Fruit fly (Drosophila melanogaster) whole organism, embryonic: ENCODE data around the gene CG13984.

Source experiments
- CG10321 ChIP-seq: fragments of 200-800 bp; sonication (Bioruptor generic); IDR thresholded peaks from 2 replicates; pipeline ENCODE4 v1.3.6; 2022; ENCODE audit warnings: missing biosample characterization, missing genetic modification characterization
- CG10979 ChIP-seq: fragments of 200-800 bp; sonication (Bioruptor generic); optimal IDR thresholded peaks from 2 replicates; lab custom pipeline; 2018; ENCODE audit warnings: missing biosample characterization, mild to moderate bottlenecking, missing genetic modification characterization, moderate library complexity
- CG11723 ChIP-seq: fragments of 200-800 bp; sonication (Bioruptor generic); optimal IDR thresholded peaks from 2 replicates; lab custom pipeline; 2017; ENCODE audit warnings: missing biosample characterization, mild to moderate bottlenecking, missing genetic modification characterization
- CG14860 ChIP-seq: fragments of 200-800 bp; sonication (Bioruptor generic); IDR thresholded peaks from 3 replicates; pipeline ENCODE4 v1.3.6; 2022; ENCODE audit warnings: missing biosample characterization, missing genetic modification characterization; ENCODE audit not compliant: partially characterized antibody
- CG15269 ChIP-seq: fragments of 200-800 bp; sonication (Bioruptor generic); optimal IDR thresholded peaks from 2 replicates; lab custom pipeline; 2018; ENCODE audit warnings: missing biosample characterization, mild to moderate bottlenecking, missing genetic modification characterization, moderate library complexity
- CG17186 ChIP-seq: fragments of 200-800 bp; sonication (Bioruptor generic); optimal IDR thresholded peaks from 3 replicates; lab custom pipeline; 2017; ENCODE audit warnings: missing biosample characterization, missing genetic modification reagents, missing genetic modification characterization
- CG17328 ChIP-seq: fragments of 200-800 bp; sonication (Bioruptor generic); IDR thresholded peaks from 2 replicates; pipeline ENCODE4 v1.3.6; 2022; ENCODE audit warnings: missing biosample characterization, missing genetic modification characterization
- CG17612 ChIP-seq: fragments of 200-800 bp; sonication (Bioruptor generic); IDR thresholded peaks from 2 replicates; pipeline ENCODE4 v1.3.6; 2022; ENCODE audit warnings: missing biosample characterization, missing genetic modification characterization
- CG17829 ChIP-seq: fragments of 200-800 bp; optimal IDR thresholded peaks from 2 replicates; lab custom pipeline; 2019; ENCODE audit warnings: missing biosample characterization, mild to moderate bottlenecking, missing genetic modification characterization, moderate library complexity
- CG2875 ChIP-seq: fragments of 200-800 bp; sonication (Bioruptor generic); optimal IDR thresholded peaks from 2 replicates; lab custom pipeline; 2017; ENCODE audit warnings: missing biosample characterization, mild to moderate bottlenecking, missing genetic modification characterization, missing genetic modification reagents
- CG32772 ChIP-seq: fragments of 200-800 bp; sonication (Bioruptor generic); IDR thresholded peaks from 2 replicates; pipeline ENCODE4 v1.3.6; 2022; ENCODE audit warnings: missing biosample characterization, missing genetic modification characterization
- CG3407 ChIP-seq: fragments of 200-800 bp; sonication (Bioruptor generic); optimal IDR thresholded peaks from 2 replicates; lab custom pipeline; 2018; ENCODE audit warnings: missing biosample characterization, mild to moderate bottlenecking, missing genetic modification characterization
- CG34422 ChIP-seq: fragments of 200-800 bp; sonication (Bioruptor generic); IDR thresholded peaks from 3 replicates; pipeline ENCODE4 v1.3.6; 2022; ENCODE audit warnings: missing biosample characterization, missing genetic modification characterization
- CG3726 ChIP-seq: fragments of 200-800 bp; sonication (Bioruptor generic); IDR thresholded peaks from 3 replicates; pipeline ENCODE4, ENCODE4 v1.3.6; 2022; ENCODE audit warnings: missing biosample characterization, missing genetic modification characterization
- CG6765 ChIP-seq: fragments of 200-800 bp; sonication (Bioruptor generic); optimal IDR thresholded peaks from 3 replicates; lab custom pipeline; 2017; ENCODE audit warnings: missing biosample characterization, mild to moderate bottlenecking, missing genetic modification characterization
- CG7372 ChIP-seq: fragments of 200-800 bp; sonication (Bioruptor generic); IDR thresholded peaks from 2 replicates; pipeline ENCODE4 v1.3.6; 2022; ENCODE audit warnings: missing biosample characterization, missing genetic modification characterization
- CG8290 ChIP-seq, 3 experiments: fragments of 200-800 bp; sonication (Bioruptor generic); optimal IDR thresholded peaks; 2 replicates each; lab custom pipeline; 2016 to 2019; ENCODE audit warnings: missing biosample characterization in 3 of 3, missing genetic modification characterization in 3 of 3, mild to moderate bottlenecking in 2 of 3, moderate library complexity in 1 of 3
- CG8944 ChIP-seq: fragments of 200-800 bp; sonication (Bioruptor generic); optimal IDR thresholded peaks from 3 replicates; lab custom pipeline; 2016; ENCODE audit warnings: missing biosample characterization, missing genetic modification characterization
- Chrac-16 ChIP-seq: fragments of 200-800 bp; sonication (Bioruptor generic); optimal IDR thresholded peaks from 3 replicates; lab custom pipeline; 2016; ENCODE audit warnings: missing biosample characterization, missing genetic modification characterization
- Doc2 ChIP-seq: fragments of 200-800 bp; sonication (Bioruptor generic); IDR thresholded peaks from 2 replicates; pipeline ENCODE4 v1.3.6; 2022; ENCODE audit warnings: missing biosample characterization, missing genetic modification characterization
- Drgx ChIP-seq: fragments of 200-800 bp; sonication (Bioruptor generic); IDR thresholded peaks from 2 replicates; pipeline ENCODE4 v1.3.6; 2022; ENCODE audit warnings: missing biosample characterization, missing genetic modification characterization
- Ets97D ChIP-seq: fragments of 200-800 bp; sonication (Bioruptor generic); optimal IDR thresholded peaks from 3 replicates; lab custom pipeline; 2016; ENCODE audit warnings: missing biosample characterization, missing genetic modification characterization
- Gug ChIP-seq: fragments of 200-800 bp; sonication (Bioruptor generic); IDR thresholded peaks from 4 replicates; pipeline ENCODE4 v1.3.6; 2022; ENCODE audit warnings: missing biosample characterization, missing genetic modification characterization
- HLH4C ChIP-seq: fragments of 200-800 bp; sonication (Bioruptor generic); IDR thresholded peaks from 3 replicates; pipeline ENCODE4 v1.3.6; 2022; ENCODE audit warnings: missing biosample characterization, missing genetic modification characterization; ENCODE audit not compliant: partially characterized antibody
- Hand ChIP-seq: fragments of 200-800 bp; sonication (Bioruptor generic); optimal IDR thresholded peaks from 2 replicates; lab custom pipeline; 2017; ENCODE audit warnings: mild to moderate bottlenecking, missing biosample characterization, missing genetic modification reagents, missing genetic modification characterization
- Hey ChIP-seq: fragments of 200-800 bp; sonication (Bioruptor generic); optimal IDR thresholded peaks from 3 replicates; lab custom pipeline; 2018; ENCODE audit warnings: missing biosample characterization, mild to moderate bottlenecking, missing genetic modification characterization
- HmgD ChIP-seq: fragments of 200-800 bp; sonication (Bioruptor generic); optimal IDR thresholded peaks from 3 replicates; lab custom pipeline; 2016; ENCODE audit warnings: missing biosample characterization, missing genetic modification characterization
- Hr3 ChIP-seq: fragments of 200-800 bp; sonication (Bioruptor generic); optimal IDR thresholded peaks from 3 replicates; lab custom pipeline; 2016; ENCODE audit warnings: missing biosample characterization, missing genetic modification characterization
- Jarid2 ChIP-seq: fragments of 200-800 bp; sonication (Bioruptor generic); optimal IDR thresholded peaks from 3 replicates; lab custom pipeline; 2017; ENCODE audit warnings: mild to moderate bottlenecking, missing biosample characterization, missing genetic modification reagents, missing genetic modification characterization
- Nf-YC ChIP-seq: fragments of 200-800 bp; optimal IDR thresholded peaks from 3 replicates; lab custom pipeline; 2019; ENCODE audit warnings: missing biosample characterization, mild to moderate bottlenecking, missing genetic modification characterization, moderate library complexity
- Ptx1 ChIP-seq: fragments of 200-800 bp; sonication (Bioruptor generic); IDR thresholded peaks from 2 replicates; pipeline ENCODE4 v1.3.6; 2022; ENCODE audit warnings: missing biosample characterization, missing genetic modification characterization
- Rx ChIP-seq: fragments of 200-800 bp; sonication (Bioruptor generic); IDR thresholded peaks from 2 replicates; pipeline ENCODE4 v1.3.6; 2022; ENCODE audit warnings: missing biosample characterization, missing genetic modification characterization
- Sox102F ChIP-seq: fragments of 200-800 bp; sonication (Bioruptor generic); optimal IDR thresholded peaks from 2 replicates; lab custom pipeline; 2018; ENCODE audit warnings: missing biosample characterization, mild to moderate bottlenecking, missing genetic modification characterization, moderate library complexity
- al ChIP-seq: fragments of 200-800 bp; sonication (Bioruptor generic); IDR thresholded peaks from 2 replicates; pipeline ENCODE4 v1.3.6; 2022; ENCODE audit warnings: missing biosample characterization, missing genetic modification characterization
- ash1 ChIP-seq: fragments of 200-800 bp; sonication (Bioruptor generic); optimal IDR thresholded peaks from 2 replicates; lab custom pipeline; 2018; ENCODE audit warnings: missing biosample characterization, mild to moderate bottlenecking, missing genetic modification characterization
- cg ChIP-seq: fragments of 200-800 bp; sonication (Bioruptor generic); optimal IDR thresholded peaks from 3 replicates; lab custom pipeline; 2019; ENCODE audit warnings: missing biosample characterization, mild to moderate bottlenecking, missing genetic modification characterization, moderate library complexity
- chif ChIP-seq, 2 experiments: fragments of 200-800 bp; sonication (Bioruptor generic); optimal IDR thresholded peaks; 3 replicates each; lab custom pipeline; 2016; ENCODE audit warnings: missing biosample characterization in 2 of 2, missing genetic modification characterization in 2 of 2
- chn ChIP-seq: fragments of 200-800 bp; sonication (Bioruptor generic); optimal IDR thresholded peaks from 2 replicates; lab custom pipeline; 2016; ENCODE audit warnings: missing biosample characterization, missing genetic modification characterization
- inv ChIP-seq: fragments of 200-800 bp; sonication (Bioruptor generic); IDR thresholded peaks from 2 replicates; pipeline ENCODE4 v1.3.6; 2022; ENCODE audit warnings: missing biosample characterization, missing genetic modification characterization; ENCODE audit not compliant: partially characterized antibody
- kay ChIP-seq: fragments of 200-800 bp; sonication (Bioruptor generic); optimal IDR thresholded peaks from 2 replicates; lab custom pipeline; 2016; ENCODE audit warnings: missing biosample characterization, missing genetic modification characterization
- kni ChIP-seq: fragments of 200-800 bp; sonication (Bioruptor generic); optimal IDR thresholded peaks from 3 replicates; lab custom pipeline; 2017; ENCODE audit warnings: mild to moderate bottlenecking, missing biosample characterization, missing genetic modification reagents, missing genetic modification characterization
- knrl ChIP-seq: fragments of 200-800 bp; sonication (Bioruptor generic); IDR thresholded peaks from 3 replicates; pipeline ENCODE4 v1.3.6; 2022; ENCODE audit warnings: missing biosample characterization, missing genetic modification characterization; ENCODE audit not compliant: partially characterized antibody
- lmd ChIP-seq: fragments of 200-800 bp; sonication (Bioruptor generic); IDR thresholded peaks from 2 replicates; pipeline ENCODE4 v1.3.6; 2022; ENCODE audit warnings: missing biosample characterization, missing genetic modification characterization
- p53 ChIP-seq: fragments of 200-800 bp; sonication (Bioruptor generic); optimal IDR thresholded peaks from 2 replicates; lab custom pipeline; 2016; ENCODE audit warnings: missing biosample characterization, missing genetic modification characterization
- pb ChIP-seq: fragments of 200-800 bp; sonication (Bioruptor generic); optimal IDR thresholded peaks from 3 replicates; lab custom pipeline; 2016; ENCODE audit warnings: missing biosample characterization, missing genetic modification characterization
- pita ChIP-seq: fragments of 200-800 bp; sonication (Bioruptor generic); optimal IDR thresholded peaks from 2 replicates; lab custom pipeline; 2017; ENCODE audit warnings: missing biosample characterization, mild to moderate bottlenecking, missing genetic modification characterization
- schlank ChIP-seq: fragments of 200-800 bp; sonication (Bioruptor generic); optimal IDR thresholded peaks from 2 replicates; lab custom pipeline; 2018; ENCODE audit warnings: missing biosample characterization, mild to moderate bottlenecking, missing genetic modification characterization
- sr ChIP-seq: fragments of 200-800 bp; sonication (Bioruptor generic); IDR thresholded peaks from 3 replicates; pipeline ENCODE4 v1.3.6; 2022; ENCODE audit warnings: missing biosample characterization, missing genetic modification characterization

The CG13984 gene

dm6 chr2L:6350984-6351808 lies 42.6 kb downstream of the CG13984 start, which contains the start of gene CG9498 (continued):
- TF ChIP-seq Drgx (GFP tag; lab: Robert Waterston, UW) (no peak), CG7372 (peak; percentile 94), CG8944 (GFP tag; lab: Kevin White, UChicago) (no peak), CG32772 (GFP tag; lab: Robert Waterston, UW) (peak; percentile 67), lmd (peak; percentile 72), CG3407 (GFP tag; lab: Kevin White, UChicago) (peak; percentile 9), Sox102F (GFP tag; lab: Kevin White, UChicago) (peak; percentile 69), CG17829 (peak; percentile 82), Rx (GFP tag; lab: Robert Waterston, UW) (peak; percentile 66), HmgD (GFP tag; lab: Kevin White, UChicago) (no peak), kni (peak; percentile 9), pb (GFP tag; lab: Kevin White, UChicago) (no peak), sr (GFP tag; lab: Robert Waterston, UW) (no peak), Doc2 (no peak), pita (GFP tag; lab: Kevin White, UChicago) (no peak), Ptx1 (GFP tag; lab: Robert Waterston, UW) (peak; percentile 81), knrl (GFP tag; lab: Robert Waterston, UW) (no peak), Jarid2 (peak; percentile 57), CG14860 (GFP tag; lab: Robert Waterston, UW) (no peak; the same call in 2 of the 3 replicates), p53 (GFP tag; lab: Kevin White, UChicago) (no peak), CG17328 (GFP tag; lab: Robert Waterston, UW) (peak; percentile 50), CG15269 (tag; lab: Kevin White, UChicago) (peak; percentile 88), CG17186 (GFP tag; lab: Kevin White, UChicago) (no peak), chn (GFP tag; lab: Kevin White, UChicago) (no peak), Chrac-16 (peak; percentile 33), kay (GFP tag; lab: Kevin White, UChicago) (no peak), CG10979 (tag; lab: Kevin White, UChicago) (peak; percentile 62), CG2875 (GFP tag; lab: Kevin White, UChicago) (peak; percentile 39), Hey (tag; lab: Kevin White, UChicago) (no peak), inv (GFP tag; lab: Robert Waterston, UW) (no peak), CG8290 (GFP tag; optimal IDR thresholded peaks at IDR 0.05; lab: Kevin White, UChicago) (peak; percentile 21), CG8290 (tag; optimal IDR thresholded peaks at IDR 0.05; lab: Kevin White, UChicago) (peak in 1 of 2 experiments; percentile 9), ash1 (no peak), Nf-YC (tag; lab: Kevin White, UChicago) (peak; percentile 76), cg (GFP tag; lab: Kevin White, UChicago) (peak; percentile 14), Gug (GFP tag; lab: Robert Waterston, UW) (peak; percentile 44; the same call in 1 of the 4 replicates), schlank (tag; lab: Kevin White, UChicago) (peak; percentile 60), CG3726 (GFP tag; lab: Robert Waterston, UW) (0 out of 3 replicates have a peak, but pooled peaks have one; percentile 49), HLH4C (GFP tag; lab: Robert Waterston, UW) (no peak), al (GFP tag; lab: Robert Waterston, UW) (peak; percentile 92), CG11723 (GFP tag; lab: Kevin White, UChicago) (peak; percentile 44), CG17612 (GFP tag; lab: Robert Waterston, UW) (peak; percentile 53), Hand (peak; percentile 92), CG10321 (peak; percentile 49; the same call in 1 of the 2 replicates), chif (GFP tag; optimal IDR thresholded peaks at IDR 0.05; lab: Kevin White, UChicago) (no peak), Hr3 (peak; percentile 71), CG6765 (GFP tag; lab: Kevin White, UChicago) (peak; percentile 82), CG34422 (GFP tag; lab: Robert Waterston, UW) (peak; percentile 69; the same call in 2 of the 3 replicates), Ets97D (GFP tag; lab: Kevin White, UChicago) (no peak)
